Worm (Caenorhabditis elegans): ENCODE measurements around the gene smc-4.
A peak's percentile ranks its signal among the peaks of the same experiment; 100 is the strongest.

The smc-4 gene

ce11 chrIII:4603837-4604236 is 16.5 kb downstream of the smc-4 start:
- TF ChIP-seq ceh-48 (tag; optimal IDR thresholded peaks at IDR 0.05) (no peak), hlh-30 (tag; optimal IDR thresholded peaks at IDR 0.05; ENCODE audit: insufficient read depth) (no peak), unc-3 (GFP tag; conservative IDR thresholded peaks at IDR 0.05) (no peak), unc-3 (tag; optimal IDR thresholded peaks at IDR 0.05) (no peak), unc-42 (tag; optimal IDR thresholded peaks at IDR 0.05) (no peak), ttx-3 (tag; optimal IDR thresholded peaks at IDR 0.05) (no peak), sdc-2 (tag; optimal IDR thresholded peaks at IDR 0.05) (no peak), hlh-13 (GFP tag; optimal IDR thresholded peaks at IDR 0.05) (no peak), elt-4 (tag; optimal IDR thresholded peaks at IDR 0.05) (no peak), ceh-22 (tag; optimal IDR thresholded peaks at IDR 0.05) (no peak), rnt-1 (tag; optimal IDR thresholded peaks at IDR 0.05) (no peak), syd-9 (tag; optimal IDR thresholded peaks at IDR 0.05) (no peak), hlh-15 (tag; optimal IDR thresholded peaks at IDR 0.05) (no peak), nhr-232 (tag; optimal IDR thresholded peaks at IDR 0.05) (no peak), ets-4 (tag; optimal IDR thresholded peaks at IDR 0.05) (no peak)

ce11 chrIII:4612334-4612953 is 25.1 kb downstream of the smc-4 start, which contains the start of gene sel-2:
Gene sel-2, minus strand, starts transcription at chrIII:4612384.
- no peak for TF ChIP-seq ets-4 (tag; optimal IDR thresholded peaks at IDR 0.05)
- TF ChIP-seq tbx-2 (tag; optimal IDR thresholded peaks at IDR 0.05) = peak; percentile 49
- TF ChIP-seq nfya-1 (tag; optimal IDR thresholded peaks at IDR 0.05) = peak; percentile 54
- TF ChIP-seq unc-86 (tag; optimal IDR thresholded peaks at IDR 0.05) = no peak
- TF ChIP-seq elt-4 (tag; optimal IDR thresholded peaks at IDR 0.05) = no peak
- peak; percentile 67 for TF ChIP-seq ceh-31 (tag; optimal IDR thresholded peaks at IDR 0.05)
- peak; percentile 74 for TF ChIP-seq unc-42 (tag; optimal IDR thresholded peaks at IDR 0.05)

ce11 chrIII:4616071-4616571 is 28.8 kb downstream of the smc-4 start, which contains the start of gene lips-3:
Gene lips-3, plus strand, starts transcription at chrIII:4616528.
- TF ChIP-seq hlh-13 (GFP tag; optimal IDR thresholded peaks at IDR 0.05) = no peak
- TF ChIP-seq ceh-19 (GFP tag; optimal IDR thresholded peaks at IDR 0.05) = no peak
- peak; percentile 1 for TF ChIP-seq F13H6.1 (tag; optimal IDR thresholded peaks at IDR 0.05)

- TF ChIP-seq pha-4 (tag; optimal IDR thresholded peaks at IDR 0.05) (no peak), unc-42 (tag; optimal IDR thresholded peaks at IDR 0.05) (peak; percentile 45)
Measured at ce11 chrIII:4622375-4623130, 35.3 kb downstream of the smc-4 start, which contains the start of gene lron-5. Gene lron-5, plus strand, starts transcription at chrIII:4623029.

- peak; percentile 42 for TF ChIP-seq ceh-6 (GFP tag; optimal IDR thresholded peaks at IDR 0.05)
- TF ChIP-seq ceh-31 (tag; optimal IDR thresholded peaks at IDR 0.05) = no peak
- peak; percentile 28 for TF ChIP-seq gmeb-2 (tag; optimal IDR thresholded peaks at IDR 0.05)
- TF ChIP-seq K02D7.2 (tag; optimal IDR thresholded peaks at IDR 0.05) = peak; percentile 46
- TF ChIP-seq hlh-13 (GFP tag; optimal IDR thresholded peaks at IDR 0.05) = no peak
- TF ChIP-seq unc-42 (tag; optimal IDR thresholded peaks at IDR 0.05) = peak; percentile 2
- no peak for TF ChIP-seq C08G9.2 (tag; optimal IDR thresholded peaks at IDR 0.05)
- no peak for TF ChIP-seq dve-1 (tag; optimal IDR thresholded peaks at IDR 0.05)
- no peak for TF ChIP-seq ztf-16 (tag; optimal IDR thresholded peaks at IDR 0.05)
- TF ChIP-seq ceh-19 (GFP tag; optimal IDR thresholded peaks at IDR 0.05) = peak; percentile 61
- TF ChIP-seq madf-2 (tag; optimal IDR thresholded peaks at IDR 0.05) = no peak
- no peak for TF ChIP-seq nhr-232 (tag; optimal IDR thresholded peaks at IDR 0.05)
- no peak for TF ChIP-seq sox-4 (tag; optimal IDR thresholded peaks at IDR 0.05)
- peak; percentile 45 for TF ChIP-seq C38D4.7 (GFP tag; optimal IDR thresholded peaks at IDR 0.05)
Measured at ce11 chrIII:4626148-4626922, 39.0 kb downstream of the smc-4 start.
